Fruit fly (Drosophila melanogaster): ENCODE measurements around the gene Argk1.

Argk1 gene

DNA sequence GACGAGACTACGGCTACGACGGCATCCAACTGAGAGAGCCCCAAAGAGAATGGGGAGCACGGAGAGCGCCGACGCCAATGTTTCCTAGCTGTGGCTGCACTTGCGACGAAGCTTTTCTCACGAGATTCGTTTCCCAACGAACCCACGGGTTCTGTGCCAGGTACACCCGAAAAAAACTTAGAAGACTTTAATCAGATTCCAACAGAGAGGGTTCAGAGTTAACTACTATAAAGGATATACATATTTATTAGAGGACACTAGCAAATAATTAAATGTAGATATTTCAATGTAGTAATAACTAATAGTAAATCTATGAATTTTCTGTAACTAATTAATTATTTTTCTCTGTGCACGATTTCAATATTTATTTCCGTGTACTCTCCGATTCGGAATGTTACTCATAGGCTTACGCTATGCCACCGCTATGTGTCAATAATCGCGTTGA, at the start of gene Argk1:
Gene Argk1 (minus strand): TSS at position 31 of the 445 bp plus-strand sequence.
- TF ChIP-seq Myc (optimal IDR thresholded peaks at IDR 0.05) (no peak), psq (optimal IDR thresholded peaks at IDR 0.05) (no peak), ttk (optimal IDR thresholded peaks at IDR 0.05) (no peak), h (optimal IDR thresholded peaks at IDR 0.05) (no peak), Sin3A (optimal IDR thresholded peaks at IDR 0.05) (no peak), insv (optimal IDR thresholded peaks at IDR 0.05) (no peak)

DNA sequence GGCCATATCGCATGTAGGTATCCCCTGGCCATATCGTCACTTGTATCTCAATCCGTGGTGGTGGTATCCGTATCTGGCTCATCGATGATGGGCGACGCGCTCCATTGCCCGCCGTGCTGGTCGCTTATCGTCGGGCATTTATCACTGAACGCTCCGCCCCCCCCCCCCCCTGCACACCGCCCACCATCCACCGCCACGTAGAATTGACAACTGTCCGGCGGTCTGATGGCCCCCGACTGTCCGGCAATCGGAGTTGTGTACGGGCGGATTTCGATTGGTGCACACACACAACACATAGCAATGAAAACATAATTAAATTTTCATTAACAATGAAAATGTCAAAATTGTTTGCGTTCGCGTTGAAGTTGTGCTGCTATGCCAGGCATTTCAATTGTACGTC, 48.6 kb upstream of the Argk1 start:
- TF ChIP-seq Myc (optimal IDR thresholded peaks at IDR 0.05) (no peak), ttk (optimal IDR thresholded peaks at IDR 0.05) (no peak)

DNA sequence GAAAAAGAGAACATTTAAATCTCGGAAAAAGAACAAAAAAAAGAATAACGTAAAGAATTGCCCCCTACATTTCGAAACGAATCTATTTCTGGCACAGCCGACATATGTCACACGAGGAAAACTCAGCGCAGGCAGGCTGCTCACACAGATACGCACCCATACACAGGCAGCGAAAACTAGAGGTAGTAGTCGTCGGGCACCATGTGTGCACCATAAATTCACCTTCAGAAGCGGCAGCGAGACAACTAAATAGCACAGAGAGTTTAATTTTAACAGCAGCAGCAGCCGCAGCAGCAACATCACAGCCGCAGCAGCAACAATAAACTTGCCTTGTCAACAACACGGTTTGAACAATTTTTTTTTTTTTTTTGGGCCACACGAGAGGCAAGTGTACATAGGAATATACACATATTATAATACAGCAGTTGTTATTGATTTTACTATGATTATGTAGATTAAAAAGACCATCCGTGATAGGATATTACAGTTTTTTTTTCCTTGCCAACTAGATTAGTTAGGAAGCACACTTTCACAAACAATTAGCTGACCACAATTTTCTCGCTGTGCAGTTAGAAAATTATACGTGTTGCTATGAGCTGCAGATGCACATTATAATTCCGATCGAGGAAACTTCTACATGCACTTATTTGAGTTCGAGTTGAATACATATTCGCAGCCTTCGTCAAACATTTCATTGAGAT, 47.9 kb upstream of the Argk1 start:
- TF ChIP-seq h (optimal IDR thresholded peaks at IDR 0.05) (no peak), Sin3A (optimal IDR thresholded peaks at IDR 0.05) (no peak), insv (optimal IDR thresholded peaks at IDR 0.05) (no peak), psq (optimal IDR thresholded peaks at IDR 0.05) (no peak)

DNA sequence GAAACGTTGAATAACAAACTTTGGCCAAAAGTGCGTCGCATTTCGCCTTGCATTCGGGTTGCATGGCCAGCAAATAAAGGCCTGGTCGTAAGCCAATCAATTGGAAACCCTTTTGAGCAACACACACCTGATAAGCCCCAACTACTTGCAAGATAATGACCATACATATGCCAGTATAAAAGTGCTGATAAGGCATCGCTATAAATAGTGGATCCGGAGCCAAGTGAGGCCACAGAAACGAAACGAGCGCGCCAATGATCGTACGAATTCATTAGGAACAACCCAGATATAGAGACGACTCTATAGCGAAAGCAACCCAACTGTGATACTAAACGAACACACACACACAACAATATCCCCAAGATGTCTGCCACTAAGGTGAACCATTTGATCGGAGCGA, 30.8 kb upstream of the Argk1 start, which contains the start of gene CG13315:
Gene CG13315 (plus strand): TSS at position 230 of the 400 bp plus-strand sequence.
- TF ChIP-seq ttk (optimal IDR thresholded peaks at IDR 0.05) (no peak), Myc (optimal IDR thresholded peaks at IDR 0.05) (no peak), h (optimal IDR thresholded peaks at IDR 0.05) (no peak), Sin3A (optimal IDR thresholded peaks at IDR 0.05) (no peak), psq (optimal IDR thresholded peaks at IDR 0.05) (no peak), insv (optimal IDR thresholded peaks at IDR 0.05) (no peak)

DNA sequence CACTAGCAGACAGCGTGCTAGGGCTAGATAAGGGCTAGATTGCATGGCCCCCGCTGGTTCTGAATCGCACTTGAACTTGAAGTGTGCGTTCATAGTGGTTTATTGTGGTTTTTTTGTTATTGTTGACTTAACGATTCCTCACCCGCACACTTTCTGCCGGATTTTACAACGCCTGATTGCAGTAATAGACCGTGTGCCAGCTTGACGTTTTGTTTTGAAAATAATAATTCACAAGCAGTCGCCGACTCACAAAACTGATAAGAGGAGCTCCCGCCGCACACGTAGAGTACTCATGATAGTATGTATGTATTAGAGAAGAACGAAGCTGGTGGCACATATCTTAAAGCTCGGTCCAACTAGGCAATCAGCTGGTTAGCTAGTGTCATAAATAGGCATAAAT, 29.9 kb upstream of the Argk1 start:
- TF ChIP-seq ttk (optimal IDR thresholded peaks at IDR 0.05) = no peak
- no peak for TF ChIP-seq Myc (optimal IDR thresholded peaks at IDR 0.05)
- TF ChIP-seq insv (optimal IDR thresholded peaks at IDR 0.05) = no peak
- no peak for TF ChIP-seq Sin3A (optimal IDR thresholded peaks at IDR 0.05)
- no peak for TF ChIP-seq psq (optimal IDR thresholded peaks at IDR 0.05)
- TF ChIP-seq h (optimal IDR thresholded peaks at IDR 0.05) = no peak

DNA sequence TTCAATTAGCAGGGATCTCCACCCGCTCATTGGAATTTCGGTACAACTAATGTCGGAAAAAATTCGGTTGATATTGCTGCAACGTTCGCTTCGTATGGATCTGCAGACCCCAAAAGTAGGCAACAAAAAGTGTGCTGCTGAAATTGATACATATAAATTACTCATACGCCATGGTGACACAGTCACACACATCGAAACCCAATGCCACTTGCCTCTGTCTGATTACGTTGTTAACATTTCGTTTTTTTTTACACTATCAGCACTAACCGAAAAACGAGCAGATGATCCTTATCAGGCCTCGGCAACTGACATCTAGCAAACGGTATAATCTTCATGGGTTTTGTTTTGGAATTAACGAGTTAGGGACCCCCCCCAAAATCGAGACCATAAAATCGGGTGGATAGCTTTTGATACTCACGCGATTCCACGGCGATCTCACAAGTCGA, 29.2 kb upstream of the Argk1 start:
- TF ChIP-seq insv (optimal IDR thresholded peaks at IDR 0.05) = no peak
- TF ChIP-seq psq (optimal IDR thresholded peaks at IDR 0.05) = no peak
- TF ChIP-seq Myc (optimal IDR thresholded peaks at IDR 0.05) = no peak
- TF ChIP-seq h (optimal IDR thresholded peaks at IDR 0.05) = no peak
- no peak for TF ChIP-seq ttk (optimal IDR thresholded peaks at IDR 0.05)
- no peak for TF ChIP-seq Sin3A (optimal IDR thresholded peaks at IDR 0.05)

DNA sequence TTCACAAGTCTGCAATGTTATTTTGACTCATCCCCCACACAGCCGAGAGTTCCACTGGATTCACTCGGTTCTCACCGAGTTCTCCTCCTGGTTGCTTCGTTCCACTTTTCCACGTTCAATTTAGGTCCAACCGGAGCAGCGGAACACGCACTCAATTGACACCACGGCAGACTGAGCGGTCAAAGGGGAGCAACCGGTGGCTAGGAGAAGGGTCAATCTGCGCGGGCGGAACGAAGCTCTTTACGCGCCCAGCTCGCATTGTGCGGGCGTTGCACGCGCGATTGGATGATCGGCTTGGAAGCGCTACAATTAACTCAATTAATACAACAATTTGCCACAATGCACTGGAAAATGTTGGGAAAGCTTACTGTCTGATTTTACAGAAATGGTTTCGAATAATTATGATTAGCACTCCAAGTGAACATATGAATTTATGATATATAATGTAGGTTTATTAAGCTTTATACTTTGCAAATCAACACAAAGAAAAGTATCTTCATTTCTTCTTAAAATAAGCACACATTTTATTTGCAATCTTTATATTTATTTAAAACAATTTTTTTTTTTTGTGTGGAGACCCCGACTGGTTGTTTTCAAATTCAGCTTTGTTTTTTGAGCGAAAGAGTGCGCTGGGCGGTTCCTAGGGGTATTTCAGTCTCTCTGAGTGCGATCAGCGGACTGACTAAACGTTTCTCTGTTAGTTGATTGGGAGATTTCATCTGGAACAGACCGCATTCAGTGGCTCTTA, 26.7 kb upstream of the Argk1 start, which contains the start of gene CG32032:
Gene CG32032 (plus strand): TSS at position 698 of the 748 bp plus-strand sequence.
- TF ChIP-seq insv (optimal IDR thresholded peaks at IDR 0.05) = no peak
- TF ChIP-seq psq (optimal IDR thresholded peaks at IDR 0.05) = no peak
- no peak for TF ChIP-seq Sin3A (optimal IDR thresholded peaks at IDR 0.05)
- TF ChIP-seq Myc (optimal IDR thresholded peaks at IDR 0.05) = no peak
- TF ChIP-seq ttk (optimal IDR thresholded peaks at IDR 0.05) = no peak
- no peak for TF ChIP-seq h (optimal IDR thresholded peaks at IDR 0.05)

DNA sequence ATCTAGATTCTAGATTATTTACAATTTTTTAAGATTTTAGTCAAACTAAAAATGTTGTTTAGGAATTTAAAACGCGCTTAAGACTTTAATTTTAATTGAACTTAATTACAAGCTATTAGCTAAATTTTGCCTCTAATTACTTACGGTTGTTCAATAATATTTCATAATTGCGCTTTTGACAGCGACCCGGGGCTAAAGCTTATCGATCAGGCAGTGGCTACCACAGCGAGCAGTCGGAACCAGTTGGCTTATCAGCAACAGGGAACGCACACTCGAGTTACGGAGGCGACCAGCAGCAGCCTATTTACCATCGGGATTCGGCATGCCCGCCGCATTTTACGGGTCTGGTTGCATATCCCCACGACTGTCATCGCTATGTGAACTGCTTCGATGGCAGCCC, 9.1 kb upstream of the Argk1 start:
- no peak for TF ChIP-seq ttk (optimal IDR thresholded peaks at IDR 0.05)
- TF ChIP-seq Myc (optimal IDR thresholded peaks at IDR 0.05) = no peak
- no peak for TF ChIP-seq insv (optimal IDR thresholded peaks at IDR 0.05)
- TF ChIP-seq Sin3A (optimal IDR thresholded peaks at IDR 0.05) = no peak
- TF ChIP-seq h (optimal IDR thresholded peaks at IDR 0.05) = no peak

DNA sequence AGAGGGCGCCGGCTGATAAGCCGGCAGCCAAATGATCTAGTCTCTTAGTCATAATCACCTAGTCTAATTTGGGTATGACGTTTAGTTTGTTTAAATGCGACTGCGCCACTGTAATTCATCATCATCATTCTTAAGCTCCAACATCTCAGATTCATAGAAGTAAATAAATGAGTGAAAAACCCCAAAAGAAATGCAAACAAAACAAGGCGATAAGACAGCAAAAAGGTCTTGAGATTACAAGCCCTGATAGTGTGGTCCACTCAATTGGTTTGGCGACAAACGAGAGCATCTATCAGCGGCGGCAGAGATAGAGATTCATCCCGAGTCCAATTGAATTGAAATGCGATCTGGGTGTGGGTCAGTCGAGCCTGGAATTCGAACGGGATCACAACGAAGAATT, 8.5 kb upstream of the Argk1 start, which contains the start of gene teq:
Gene teq (plus strand): TSS at position 359 of the 400 bp plus-strand sequence.
- TF ChIP-seq Myc (optimal IDR thresholded peaks at IDR 0.05) = no peak

DNA sequence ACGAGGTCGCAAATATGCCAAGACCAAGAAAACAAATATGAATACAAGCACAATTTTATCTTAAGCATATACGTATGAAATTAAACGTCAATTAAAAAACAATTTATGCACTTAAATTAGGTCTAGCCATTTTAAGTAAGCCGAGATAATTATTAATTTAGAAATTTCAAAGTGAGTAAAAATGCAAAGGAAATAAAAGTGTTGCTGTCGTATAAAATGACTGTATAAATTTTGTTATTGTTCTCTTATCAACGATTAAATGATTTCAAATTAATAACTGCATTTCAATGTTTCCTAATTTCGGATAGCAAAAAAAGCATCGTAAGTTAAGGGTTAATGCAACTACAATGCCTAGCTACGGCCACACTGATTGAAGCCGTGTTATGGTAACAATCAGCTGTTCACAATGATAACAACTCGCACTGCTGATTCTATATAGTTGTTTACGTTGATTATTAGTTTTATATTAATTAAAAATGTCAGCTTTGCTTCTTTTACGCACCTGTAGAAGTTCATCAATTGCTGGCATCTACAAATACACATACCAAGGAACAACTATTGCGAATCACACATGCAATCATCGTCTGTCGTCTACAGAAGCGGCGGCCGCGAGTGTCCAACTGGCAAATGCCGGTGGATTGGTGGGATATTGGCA, 7.0 kb upstream of the Argk1 start, which contains the start of the genes CG4911 and CG4942:
Gene CG4911 (minus strand): TSS at position 1 of the 655 bp plus-strand sequence.
Gene CG4942 (plus strand): TSS at position 375 of the 655 bp plus-strand sequence.
- TF ChIP-seq h (optimal IDR thresholded peaks at IDR 0.05) (no peak), insv (optimal IDR thresholded peaks at IDR 0.05) (no peak), Sin3A (optimal IDR thresholded peaks at IDR 0.05) (no peak), Myc (optimal IDR thresholded peaks at IDR 0.05) (no peak), psq (optimal IDR thresholded peaks at IDR 0.05) (no peak), ttk (optimal IDR thresholded peaks at IDR 0.05) (no peak)

DNA sequence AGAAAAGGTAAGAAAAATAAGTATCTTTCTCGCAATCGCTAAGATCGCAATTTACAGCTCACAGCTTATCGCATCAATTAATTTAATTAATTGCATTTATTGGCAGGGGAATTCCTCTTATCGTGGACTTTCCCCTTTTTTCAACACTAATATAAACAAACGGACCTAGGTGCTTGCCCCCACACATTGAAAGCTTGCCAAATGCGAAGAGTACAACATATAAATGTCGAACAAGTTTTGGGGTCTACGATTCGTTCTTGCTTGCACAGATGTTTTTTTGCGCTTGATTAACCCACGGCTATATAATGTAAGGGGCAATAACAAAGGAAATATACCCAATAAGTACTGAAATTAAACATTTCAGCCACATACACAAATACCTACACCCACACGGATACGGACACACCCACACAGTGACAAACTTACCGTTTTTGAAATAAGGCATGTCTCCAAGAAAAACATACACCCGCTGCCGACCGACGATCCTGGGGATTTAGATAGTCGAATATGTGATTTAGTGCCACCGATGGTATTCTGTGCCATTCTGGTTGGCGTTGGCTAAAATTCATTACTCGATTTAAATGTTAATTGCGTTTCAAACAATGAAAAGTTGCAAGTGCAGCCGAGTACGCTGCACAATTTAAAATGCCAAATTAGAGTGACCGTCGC, 6.4 kb upstream of the Argk1 start:
- no peak for TF ChIP-seq ttk (optimal IDR thresholded peaks at IDR 0.05)
- TF ChIP-seq Myc (optimal IDR thresholded peaks at IDR 0.05) = no peak
- TF ChIP-seq Sin3A (optimal IDR thresholded peaks at IDR 0.05) = no peak
- TF ChIP-seq psq (optimal IDR thresholded peaks at IDR 0.05) = no peak
- TF ChIP-seq insv (optimal IDR thresholded peaks at IDR 0.05) = no peak
- no peak for TF ChIP-seq h (optimal IDR thresholded peaks at IDR 0.05)

Measured in Kc167 (cell line).